Worm (Caenorhabditis elegans) whole organism, mixed stage, embryonic: ENCODE measurements around the gene nhr-86.

ENCODE experiments used
- M03D4.4 ChIP-seq: sonication (generic microtip); optimal IDR thresholded peaks from 2 replicates; lab custom pipeline; 2017; ENCODE audit warnings: mild to moderate bottlenecking, missing genetic modification characterization, missing compliant biosample characterization
- bed-3 ChIP-seq: fragments of 200-800 bp; sonication (Bioruptor generic); optimal IDR thresholded peaks from 3 replicates; lab custom pipeline; 2018; ENCODE audit warnings: mild to moderate bottlenecking, missing genetic modification characterization, moderate library complexity, missing compliant biosample characterization
- blmp-1 ChIP-seq: fragments of 150-350 bp; optimal IDR thresholded peaks from 2 replicates; lab custom pipeline; 2014; ENCODE audit warnings: missing biosample characterization, missing genetic modification characterization
- ceh-39 ChIP-seq: fragments of 150-350 bp; optimal IDR thresholded peaks from 2 replicates; lab custom pipeline; 2014; ENCODE audit warnings: missing biosample characterization, missing genetic modification characterization
- ces-1 ChIP-seq: fragments of 150-350 bp; optimal IDR thresholded peaks from 2 replicates; lab custom pipeline; 2014; ENCODE audit warnings: missing biosample characterization, missing genetic modification reagents, missing genetic modification characterization
- cnd-1 ChIP-seq: fragments of 200-800 bp; sonication (Bioruptor generic); optimal IDR thresholded peaks from 2 replicates; lab custom pipeline; 2018; ENCODE audit warnings: mild to moderate bottlenecking, missing genetic modification characterization, missing compliant biosample characterization
- drap-1 ChIP-seq: fragments of 200-800 bp; sonication (Bioruptor generic); optimal IDR thresholded peaks from 3 replicates; lab custom pipeline; 2018; ENCODE audit warnings: mild to moderate bottlenecking, missing genetic modification characterization, missing compliant biosample characterization
- ham-2 ChIP-seq: fragments of 200-800 bp; sonication (Bioruptor generic); optimal IDR thresholded peaks from 2 replicates; lab custom pipeline; 2018; ENCODE audit warnings: mild to moderate bottlenecking, missing genetic modification characterization, missing compliant biosample characterization
- hlh-1 ChIP-seq: fragments of 150-350 bp; optimal IDR thresholded peaks from 2 replicates; lab custom pipeline; 2014; ENCODE audit warnings: missing biosample characterization, missing genetic modification reagents, missing genetic modification characterization
- lin-13 ChIP-seq: fragments of 150-350 bp; optimal IDR thresholded peaks from 2 replicates; lab custom pipeline; 2014; ENCODE audit warnings: missing biosample characterization, missing genetic modification characterization
- lin-32 ChIP-seq: fragments of 200-800 bp; sonication (Bioruptor generic); optimal IDR thresholded peaks from 2 replicates; lab custom pipeline; 2018; ENCODE audit warnings: mild to moderate bottlenecking, missing genetic modification characterization, missing compliant biosample characterization
- lsy-2 ChIP-seq: fragments of 150-350 bp; optimal IDR thresholded peaks from 2 replicates; lab custom pipeline; 2014; ENCODE audit warnings: missing biosample characterization, missing genetic modification characterization
- mab-5 ChIP-seq: fragments of 150-350 bp; optimal IDR thresholded peaks from 2 replicates; lab custom pipeline; 2014; ENCODE audit warnings: missing biosample characterization, missing genetic modification characterization
- mls-2 ChIP-seq: sonication (generic microtip); optimal IDR thresholded peaks from 2 replicates; lab custom pipeline; 2016; ENCODE audit warnings: mild to moderate bottlenecking, missing genetic modification characterization, moderate library complexity, missing compliant biosample characterization
- nhr-12 ChIP-seq: fragments of 150-350 bp; optimal IDR thresholded peaks from 2 replicates; lab custom pipeline; 2014; ENCODE audit warnings: missing biosample characterization, missing genetic modification characterization
- nhr-2 ChIP-seq: fragments of 150-350 bp; optimal IDR thresholded peaks from 2 replicates; lab custom pipeline; 2014; ENCODE audit warnings: missing biosample characterization, missing genetic modification characterization
- nhr-237 ChIP-seq: fragments of 150-350 bp; optimal IDR thresholded peaks from 2 replicates; lab custom pipeline; 2014; ENCODE audit warnings: missing biosample characterization, missing genetic modification characterization
- nhr-76 ChIP-seq: sonication (generic microtip); optimal IDR thresholded peaks from 2 replicates; lab custom pipeline; 2017; ENCODE audit warnings: missing biosample characterization, missing genetic modification characterization
- pha-4 ChIP-seq: fragments of 150-350 bp; optimal IDR thresholded peaks from 2 replicates; lab custom pipeline; 2018; ENCODE audit warnings: missing biosample characterization, missing genetic modification reagents, missing genetic modification characterization
- sem-2 ChIP-seq: fragments of 200-800 bp; sonication (Bioruptor generic); optimal IDR thresholded peaks from 2 replicates; lab custom pipeline; 2018; ENCODE audit warnings: mild to moderate bottlenecking, missing genetic modification characterization, missing compliant biosample characterization
- snpc-4 ChIP-seq: fragments of 150-350 bp; optimal IDR thresholded peaks from 2 replicates; lab custom pipeline; 2014; ENCODE audit warnings: missing biosample characterization, missing genetic modification characterization
- sptf-1 ChIP-seq: sonication (generic microtip); optimal IDR thresholded peaks from 2 replicates; lab custom pipeline; 2017; ENCODE audit warnings: mild to moderate bottlenecking, missing genetic modification characterization, moderate library complexity, missing compliant biosample characterization
- tbx-8 ChIP-seq: fragments of 200-800 bp; sonication (Bioruptor generic); optimal IDR thresholded peaks from 2 replicates; lab custom pipeline; 2018; ENCODE audit warnings: mild to moderate bottlenecking, missing genetic modification characterization, moderate library complexity, missing compliant biosample characterization
- unc-120 ChIP-seq: sonication (generic microtip); optimal IDR thresholded peaks from 2 replicates; lab custom pipeline; 2017; ENCODE audit warnings: missing genetic modification characterization, missing compliant biosample characterization; ENCODE audit not compliant: poor library complexity, severe bottlenecking
- unc-39 ChIP-seq: fragments of 150-350 bp; optimal IDR thresholded peaks from 2 replicates; lab custom pipeline; 2014; ENCODE audit warnings: missing biosample characterization, missing genetic modification characterization
- unc-62 ChIP-seq: fragments of 150-350 bp; optimal IDR thresholded peaks from 2 replicates; lab custom pipeline; 2014; ENCODE audit warnings: missing biosample characterization, missing genetic modification reagents, missing genetic modification characterization
- zip-8 ChIP-seq: fragments of 150-350 bp; optimal IDR thresholded peaks from 2 replicates; lab custom pipeline; 2014; ENCODE audit warnings: missing biosample characterization, missing genetic modification characterization
- ztf-11 ChIP-seq: fragments of 150-350 bp; optimal IDR thresholded peaks from 2 replicates; lab custom pipeline; 2014; ENCODE audit warnings: missing biosample characterization, missing genetic modification characterization

nhr-86 gene

ce11 chrV:2022374-2022773 is 44.3 kb downstream of the nhr-86 start, which contains the start of gene F59A7.5:
TSS of gene F59A7.5 (plus strand) at chrV:2022674.
- TF ChIP-seq sem-2 (no peak), unc-39 (tag; lab: Kevin White, UChicago) (no peak), mls-2 (tag; lab: Kevin White, UChicago) (no peak), bed-3 (no peak), zip-8 (no peak), hlh-1 (tag; lab: Kevin White, UChicago) (no peak), drap-1 (GFP tag; lab: Kevin White, UChicago) (no peak), snpc-4 (tag; lab: Kevin White, UChicago) (no peak), nhr-2 (tag; lab: Kevin White, UChicago) (no peak)

ce11 chrV:2021283-2021682 is 45.4 kb downstream of the nhr-86 start:
- TF ChIP-seq M03D4.4 (no peak), ces-1 (GFP tag; lab: Kevin White, UChicago) (no peak), lsy-2 (tag; lab: Kevin White, UChicago) (no peak), hlh-1 (tag; lab: Kevin White, UChicago) (no peak), nhr-12 (no peak), unc-39 (tag; lab: Kevin White, UChicago) (no peak), mab-5 (tag; lab: Kevin White, UChicago) (no peak), lin-13 (tag; lab: Kevin White, UChicago) (no peak), unc-62 (no peak)

ce11 chrV:2018689-2019088 is 48.0 kb downstream of the nhr-86 start, which contains the start of gene F59A7.14:
TSS of gene F59A7.14 (plus strand) at chrV:2018989.
- TF ChIP-seq lin-13 (tag; lab: Kevin White, UChicago) (no peak), drap-1 (GFP tag; lab: Kevin White, UChicago) (no peak), hlh-1 (tag; lab: Kevin White, UChicago) (no peak), mls-2 (tag; lab: Kevin White, UChicago) (no peak), blmp-1 (no peak), ham-2 (GFP tag; lab: Kevin White, UChicago) (no peak), bed-3 (no peak), nhr-76 (tag; lab: Kevin White, UChicago) (no peak), ztf-11 (tag; lab: Kevin White, UChicago) (no peak), unc-62 (no peak), cnd-1 (tag; lab: Kevin White, UChicago) (no peak), ces-1 (GFP tag; lab: Kevin White, UChicago) (no peak), tbx-8 (GFP tag; lab: Kevin White, UChicago) (no peak)

- TF ChIP-seq lsy-2 (tag; lab: Kevin White, UChicago) (no peak), lin-32 (GFP tag; lab: Kevin White, UChicago) (no peak), unc-62 (no peak), nhr-12 (no peak)
Measured at ce11 chrV:2016428-2016827, 50.2 kb downstream of the nhr-86 start, which contains the start of gene F59A7.2. TSS of gene F59A7.2 (minus strand) at chrV:2016528.

- TF ChIP-seq pha-4 (tag; lab: Kevin White, UChicago) (no peak), drap-1 (GFP tag; lab: Kevin White, UChicago) (no peak), lin-32 (GFP tag; lab: Kevin White, UChicago) (no peak), nhr-12 (no peak), nhr-237 (tag; lab: Kevin White, UChicago) (no peak), ztf-11 (tag; lab: Kevin White, UChicago) (no peak), ceh-39 (tag; lab: Kevin White, UChicago) (no peak), sptf-1 (tag; lab: Kevin White, UChicago) (no peak), unc-120 (no peak)
Measured at ce11 chrV:2013824-2014223, 52.8 kb downstream of the nhr-86 start, which contains the start of gene F59A7.11. TSS of gene F59A7.11 (minus strand) at chrV:2013924.

- TF ChIP-seq mls-2 (tag; lab: Kevin White, UChicago) (no peak), nhr-12 (no peak), tbx-8 (GFP tag; lab: Kevin White, UChicago) (no peak), ham-2 (GFP tag; lab: Kevin White, UChicago) (no peak), nhr-237 (tag; lab: Kevin White, UChicago) (no peak), blmp-1 (no peak), lsy-2 (tag; lab: Kevin White, UChicago) (no peak), sptf-1 (tag; lab: Kevin White, UChicago) (no peak), unc-120 (no peak), nhr-76 (tag; lab: Kevin White, UChicago) (no peak), sem-2 (no peak)
Measured at ce11 chrV:2011777-2012176, 54.9 kb downstream of the nhr-86 start, which contains the start of gene F59A7.7. TSS of gene F59A7.7 (plus strand) at chrV:2012077.
